Worm (Caenorhabditis elegans) whole organism, L4/young adult: ENCODE data around the gene anmt-2.

Experiments used
- W03F9.2 ChIP-seq: fragments of 150-350 bp; optimal IDR thresholded peaks from 2 replicates; lab custom pipeline; 2014; ENCODE audit warnings: missing biosample characterization, missing genetic modification characterization
- dao-5 ChIP-seq: sonication (generic microtip); optimal IDR thresholded peaks from 2 replicates; lab custom pipeline; 2016; ENCODE audit warnings: missing genotype, missing genetic modification characterization, moderate library complexity, missing compliant biosample characterization
- him-1 ChIP-seq: sonication (generic microtip); optimal IDR thresholded peaks from 2 replicates; lab custom pipeline; 2016; ENCODE audit warnings: missing genotype, missing genetic modification reagents, missing genetic modification characterization, missing compliant biosample characterization

DNA sequence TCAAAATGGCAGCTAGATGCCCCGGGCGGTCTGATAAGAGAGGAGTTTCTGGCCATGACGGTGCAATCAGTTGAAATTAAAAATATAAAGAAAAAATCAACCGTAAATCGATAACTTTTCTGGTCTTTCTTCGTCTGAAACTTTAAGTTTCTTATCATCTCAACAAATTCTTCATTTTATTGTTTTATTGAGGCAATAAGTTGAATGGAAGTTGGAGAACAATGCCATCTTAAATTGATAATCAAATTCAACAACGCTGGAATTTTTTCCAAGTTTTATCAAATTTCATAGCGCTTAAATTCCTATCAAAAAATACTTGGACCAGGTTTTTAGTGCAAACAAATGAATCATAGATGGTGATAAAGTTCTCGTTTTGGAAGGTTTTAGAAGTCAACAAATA lies 40.6 kb downstream of the anmt-2 start:
- TF ChIP-seq W03F9.2 (tag; lab: Kevin White, UChicago) (no peak), him-1 (tag; lab: Kevin White, UChicago) (no peak), dao-5 (tag; lab: Kevin White, UChicago) (no peak)
